Worm (Caenorhabditis elegans) whole organism, early embryonic: Measurements from ENCODE around the gene B0416.3.

Experiments
- B0310.2 ChIP-seq: sonication (generic microtip); optimal IDR thresholded peaks from 2 replicates; lab custom pipeline; 2016; ENCODE audit warnings: mild to moderate bottlenecking, missing genetic modification characterization, missing compliant biosample characterization
- F13C5.2 ChIP-seq: sonication (generic microtip); optimal IDR thresholded peaks from 2 replicates; lab custom pipeline; 2017; ENCODE audit warnings: mild to moderate bottlenecking, missing genetic modification characterization, inconsistent platforms, missing compliant biosample characterization
- aly-1 ChIP-seq: sonication (generic microtip); optimal IDR thresholded peaks from 2 replicates; lab custom pipeline; 2016; ENCODE audit warnings: missing genetic modification characterization, missing compliant biosample characterization
- ama-1 ChIP-seq: fragments of 150-350 bp; optimal IDR thresholded peaks from 2 replicates; lab custom pipeline; 2014
- ceh-13 ChIP-seq: fragments of 200-800 bp; sonication (Bioruptor generic); optimal IDR thresholded peaks from 2 replicates; lab custom pipeline; 2018; ENCODE audit warnings: mild to moderate bottlenecking, missing genetic modification characterization, missing compliant biosample characterization
- ceh-36 ChIP-seq: sonication (generic microtip); optimal IDR thresholded peaks from 2 replicates; lab custom pipeline; 2016; ENCODE audit warnings: missing genetic modification characterization, inconsistent platforms, missing compliant biosample characterization
- ets-7 ChIP-seq: sonication (generic microtip); optimal IDR thresholded peaks from 2 replicates; lab custom pipeline; 2016; ENCODE audit warnings: missing genotype, missing genetic modification characterization, missing compliant biosample characterization
- flt-1 ChIP-seq: fragments of 200-800 bp; sonication (Bioruptor generic); IDR thresholded peaks from 2 replicates; pipeline ENCODE4 v1.3.6; 2022; ENCODE audit warnings: missing genetic modification characterization, missing compliant biosample characterization
- hmbx-1 ChIP-seq: sonication (generic microtip); optimal IDR thresholded peaks from 2 replicates; lab custom pipeline; 2016; ENCODE audit warnings: mild to moderate bottlenecking, missing genetic modification characterization, missing compliant biosample characterization
- hmg-4 ChIP-seq: fragments of 200-800 bp; sonication (Bioruptor generic); optimal IDR thresholded peaks from 2 replicates; lab custom pipeline; 2018; ENCODE audit warnings: mild to moderate bottlenecking, missing genetic modification characterization, missing compliant biosample characterization
- hnd-1 ChIP-seq: sonication (generic microtip); optimal IDR thresholded peaks from 2 replicates; lab custom pipeline; 2016; ENCODE audit warnings: missing genetic modification characterization, missing compliant biosample characterization
- pes-1 ChIP-seq: fragments of 200-800 bp; sonication (Bioruptor generic); IDR thresholded peaks from 2 replicates; pipeline ENCODE4 v1.3.6; 2022; ENCODE audit warnings: missing genetic modification reagents, missing genetic modification characterization, missing compliant biosample characterization
- scrt-1 ChIP-seq: fragments of 200-800 bp; sonication (Bioruptor generic); IDR thresholded peaks from 2 replicates; pipeline ENCODE4 v1.3.6; 2022; ENCODE audit warnings: missing genetic modification characterization, missing compliant biosample characterization
- sea-1 ChIP-seq: fragments of 200-800 bp; sonication (Bioruptor generic); conservative IDR thresholded peaks from 2 replicates; pipeline ENCODE4 v1.3.6; 2022; ENCODE audit warnings: missing genetic modification characterization, missing compliant biosample characterization
- tbx-11 ChIP-seq: fragments of 200-800 bp; sonication (Bioruptor generic); IDR thresholded peaks from 2 replicates; pipeline ENCODE4 v1.3.6; 2022; ENCODE audit warnings: missing genetic modification characterization, missing compliant biosample characterization
- tbx-37 ChIP-seq: fragments of 200-800 bp; sonication (Bioruptor generic); conservative IDR thresholded peaks from 2 replicates; pipeline ENCODE4 v1.3.6; 2022; ENCODE audit warnings: missing genetic modification reagents, missing genetic modification characterization, missing compliant biosample characterization
- tra-4 ChIP-seq: sonication (generic microtip); optimal IDR thresholded peaks from 2 replicates; lab custom pipeline; 2017; ENCODE audit warnings: missing genetic modification characterization, missing compliant biosample characterization

Gene B0416.3

DNA sequence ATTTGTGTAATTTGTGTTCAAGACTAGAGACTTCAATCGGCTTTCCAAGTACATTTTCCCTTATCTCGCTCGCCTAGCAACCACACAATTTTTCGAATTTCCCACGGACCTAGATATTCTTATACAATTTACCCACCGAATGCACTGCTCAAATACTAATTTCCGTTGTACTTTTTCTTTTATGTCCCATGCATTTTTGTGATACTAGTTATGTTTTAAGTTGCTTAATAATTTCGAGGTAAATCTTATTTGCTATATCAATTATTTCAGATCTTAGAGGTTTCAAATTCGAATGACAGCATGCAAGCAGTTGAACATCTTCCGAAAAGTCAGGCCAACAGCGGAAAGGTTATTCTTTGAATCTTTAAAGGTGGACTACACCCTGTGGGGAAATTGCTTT, 31.9 kb upstream of the B0416.3 start, which contains the start of gene F18G5.1:
Gene F18G5.1 (plus strand): TSS at position 301 of the 400 bp plus-strand sequence.
- no peak for TF ChIP-seq scrt-1 (GFP tag; lab: Robert Waterston, UW)
- TF ChIP-seq tbx-37 (GFP tag; lab: Robert Waterston, UW), result no peak
- TF ChIP-seq F13C5.2 (tag; lab: Kevin White, UChicago), result no peak
- TF ChIP-seq hmbx-1 (tag; lab: Kevin White, UChicago), result no peak
- TF ChIP-seq ets-7, result no peak
- no peak for TF ChIP-seq B0310.2
- TF ChIP-seq hnd-1, result no peak
- no peak for TF ChIP-seq hmg-4 (GFP tag; lab: Kevin White, UChicago)
- no peak for TF ChIP-seq tbx-11 (GFP tag; lab: Robert Waterston, UW)
- TF ChIP-seq ama-1 (lab: Kevin White, UChicago), result no peak

ce11 chrX:9261626-9262189, 29.7 kb upstream of the B0416.3 start:
- no peak for TF ChIP-seq tbx-11 (GFP tag; lab: Robert Waterston, UW)
- no peak for TF ChIP-seq ceh-36 (tag; lab: Kevin White, UChicago)
- no peak for TF ChIP-seq B0310.2
- TF ChIP-seq ceh-13 (GFP tag; lab: Kevin White, UChicago), result no peak
- no peak for TF ChIP-seq tbx-37 (GFP tag; lab: Robert Waterston, UW)
- TF ChIP-seq ets-7, result no peak
- no peak for TF ChIP-seq scrt-1 (GFP tag; lab: Robert Waterston, UW)
- TF ChIP-seq flt-1 (GFP tag; lab: Robert Waterston, UW), result no peak
- TF ChIP-seq hmg-4 (GFP tag; lab: Kevin White, UChicago), result no peak
- no peak for TF ChIP-seq F13C5.2 (tag; lab: Kevin White, UChicago)
- no peak for TF ChIP-seq tra-4
- no peak for TF ChIP-seq ama-1 (lab: Kevin White, UChicago)
- TF ChIP-seq aly-1 (tag; lab: Kevin White, UChicago), result no peak
- TF ChIP-seq pes-1 (GFP tag; lab: Robert Waterston, UW), result no peak
- no peak for TF ChIP-seq hmbx-1 (tag; lab: Kevin White, UChicago)
- no peak for TF ChIP-seq hnd-1
- no peak for TF ChIP-seq sea-1

ce11 chrX:9264231-9264630, 27.2 kb upstream of the B0416.3 start, which contains the start of gene F18G5.6:
F18G5.6 (minus strand) TSS chrX:9264331.
- TF ChIP-seq ets-7, result no peak
- TF ChIP-seq aly-1 (tag; lab: Kevin White, UChicago), result no peak
- TF ChIP-seq tra-4, result no peak
- TF ChIP-seq hmbx-1 (tag; lab: Kevin White, UChicago), result no peak
- TF ChIP-seq ceh-13 (GFP tag; lab: Kevin White, UChicago), result no peak
- no peak for TF ChIP-seq tbx-11 (GFP tag; lab: Robert Waterston, UW)
- TF ChIP-seq scrt-1 (GFP tag; lab: Robert Waterston, UW), result no peak
- no peak for TF ChIP-seq pes-1 (GFP tag; lab: Robert Waterston, UW)
- TF ChIP-seq hmg-4 (GFP tag; lab: Kevin White, UChicago), result no peak

- TF ChIP-seq scrt-1 (GFP tag; lab: Robert Waterston, UW) (no peak), ama-1 (lab: Kevin White, UChicago) (no peak), tbx-11 (GFP tag; lab: Robert Waterston, UW) (no peak), pes-1 (GFP tag; lab: Robert Waterston, UW) (no peak), tbx-37 (GFP tag; lab: Robert Waterston, UW) (no peak), flt-1 (GFP tag; lab: Robert Waterston, UW) (no peak), hnd-1 (no peak)
Observed at ce11 chrX:9264636-9265035, 26.8 kb upstream of the B0416.3 start.

ce11 chrX:9266512-9266911, 24.9 kb upstream of the B0416.3 start:
- TF ChIP-seq ets-7, result no peak
- no peak for TF ChIP-seq ceh-36 (tag; lab: Kevin White, UChicago)
- TF ChIP-seq sea-1, result no peak
- no peak for TF ChIP-seq F13C5.2 (tag; lab: Kevin White, UChicago)
- no peak for TF ChIP-seq ama-1 (lab: Kevin White, UChicago)
- no peak for TF ChIP-seq hmg-4 (GFP tag; lab: Kevin White, UChicago)
- no peak for TF ChIP-seq tra-4
- no peak for TF ChIP-seq tbx-37 (GFP tag; lab: Robert Waterston, UW)
- TF ChIP-seq aly-1 (tag; lab: Kevin White, UChicago), result no peak
- no peak for TF ChIP-seq pes-1 (GFP tag; lab: Robert Waterston, UW)
- no peak for TF ChIP-seq ceh-13 (GFP tag; lab: Kevin White, UChicago)
- TF ChIP-seq hnd-1, result no peak
- TF ChIP-seq scrt-1 (GFP tag; lab: Robert Waterston, UW), result no peak
- no peak for TF ChIP-seq B0310.2
- no peak for TF ChIP-seq flt-1 (GFP tag; lab: Robert Waterston, UW)
- no peak for TF ChIP-seq hmbx-1 (tag; lab: Kevin White, UChicago)
- TF ChIP-seq tbx-11 (GFP tag; lab: Robert Waterston, UW), result no peak

ce11 chrX:9268373-9268772, 23.1 kb upstream of the B0416.3 start:
- TF ChIP-seq ama-1 (lab: Kevin White, UChicago) (peak; percentile 29), tbx-37 (GFP tag; lab: Robert Waterston, UW) (no peak), tbx-11 (GFP tag; lab: Robert Waterston, UW) (no peak)

- no peak for TF ChIP-seq tra-4
- TF ChIP-seq ama-1 (lab: Kevin White, UChicago), result no peak
- no peak for TF ChIP-seq hmg-4 (GFP tag; lab: Kevin White, UChicago)
- no peak for TF ChIP-seq sea-1
- no peak for TF ChIP-seq ets-7
- TF ChIP-seq hmbx-1 (tag; lab: Kevin White, UChicago), result no peak
- TF ChIP-seq ceh-13 (GFP tag; lab: Kevin White, UChicago), result no peak
- TF ChIP-seq B0310.2, result no peak
- no peak for TF ChIP-seq scrt-1 (GFP tag; lab: Robert Waterston, UW)
Observed at ce11 chrX:9270753-9271152, 20.7 kb upstream of the B0416.3 start, which contains the start of gene B0416.5. B0416.5 (minus strand) TSS chrX:9270853.
